Worm (Caenorhabditis elegans): ENCODE results near the gene Y62H9A.16.

Y62H9A.16 gene

ce11 chrX:11968024-11968598 is 50.0 kb downstream of the Y62H9A.16 start:
- TF ChIP-seq nhr-11 (tag; optimal IDR thresholded peaks at IDR 0.05) (no peak), eyg-1 (tag; optimal IDR thresholded peaks at IDR 0.05) (no peak), F13H6.1 (tag; optimal IDR thresholded peaks at IDR 0.05) (no peak), dmd-4 (tag; optimal IDR thresholded peaks at IDR 0.05; ENCODE audit: borderline replicate concordance) (no peak), elt-2 (tag; optimal IDR thresholded peaks at IDR 0.05) (peak; percentile 84), ceh-22 (tag; optimal IDR thresholded peaks at IDR 0.05) (no peak)

ce11 chrX:11969085-11969484 is 51.0 kb downstream of the Y62H9A.16 start:
- TF ChIP-seq lim-6 (tag; optimal IDR thresholded peaks at IDR 0.05) (no peak), ceh-48 (tag; optimal IDR thresholded peaks at IDR 0.05) (no peak), mec-3 (tag; optimal IDR thresholded peaks at IDR 0.05; ENCODE audit: borderline replicate concordance) (no peak), ceh-22 (tag; optimal IDR thresholded peaks at IDR 0.05) (no peak), dve-1 (tag; optimal IDR thresholded peaks at IDR 0.05) (no peak), ets-4 (tag; optimal IDR thresholded peaks at IDR 0.05) (no peak), ahr-1 (tag; optimal IDR thresholded peaks at IDR 0.05) (no peak)

ce11 chrX:11969554-11969953 is 51.5 kb downstream of the Y62H9A.16 start:
- no peak for TF ChIP-seq unc-42 (tag; optimal IDR thresholded peaks at IDR 0.05)
- TF ChIP-seq npax-4 (tag; optimal IDR thresholded peaks at IDR 0.05) = no peak
- no peak for TF ChIP-seq pag-3 (tag; optimal IDR thresholded peaks at IDR 0.05; ENCODE audit: borderline replicate concordance)
- no peak for TF ChIP-seq ceh-18 (tag; optimal IDR thresholded peaks at IDR 0.05)
- TF ChIP-seq ceh-22 (tag; optimal IDR thresholded peaks at IDR 0.05) = no peak
- no peak for TF ChIP-seq unc-55 (GFP tag; optimal IDR thresholded peaks at IDR 0.05)
- TF ChIP-seq hlh-8 (tag; optimal IDR thresholded peaks at IDR 0.05) = no peak
- TF ChIP-seq T23F11.4 (GFP tag; optimal IDR thresholded peaks at IDR 0.05) = no peak
- TF ChIP-seq gmeb-2 (tag; optimal IDR thresholded peaks at IDR 0.05) = no peak
- TF ChIP-seq odd-2 (tag; optimal IDR thresholded peaks at IDR 0.05) = no peak
- no peak for TF ChIP-seq F13H6.1 (tag; optimal IDR thresholded peaks at IDR 0.05)
- TF ChIP-seq fax-1 (tag; optimal IDR thresholded peaks at IDR 0.05) = no peak
- no peak for TF ChIP-seq nhr-11 (tag; optimal IDR thresholded peaks at IDR 0.05)
- no peak for TF ChIP-seq sox-4 (tag; optimal IDR thresholded peaks at IDR 0.05)
- no peak for TF ChIP-seq ceh-14 (tag; optimal IDR thresholded peaks at IDR 0.05)
- TF ChIP-seq ceh-19 (GFP tag; optimal IDR thresholded peaks at IDR 0.05) = no peak
- TF ChIP-seq unc-86 (tag; optimal IDR thresholded peaks at IDR 0.05) = no peak
- no peak for TF ChIP-seq ceh-34 (tag; optimal IDR thresholded peaks at IDR 0.05)
